Fruit fly (Drosophila melanogaster) whole organism, embryonic: ENCODE measurements around the gene CG5808.

ENCODE experiments used
- Antp ChIP-seq: fragments of 200-800 bp; sonication (Bioruptor generic); optimal IDR thresholded peaks from 3 replicates; lab custom pipeline; 2016; ENCODE audit warnings: missing biosample characterization, missing genetic modification characterization
- Atf6 ChIP-seq: fragments of 200-800 bp; sonication (Bioruptor generic); IDR thresholded peaks from 2 replicates; pipeline ENCODE4 v1.3.6; 2022; ENCODE audit warnings: missing biosample characterization, missing genetic modification characterization
- Awh ChIP-seq: fragments of 200-800 bp; sonication (Bioruptor generic); IDR thresholded peaks from 2 replicates; pipeline ENCODE4, ENCODE4 v1.3.6; 2022; ENCODE audit warnings: missing biosample characterization, missing genetic modification characterization
- BEAF-32 ChIP-seq: fragments of 200-800 bp; sonication (Bioruptor generic); optimal IDR thresholded peaks from 3 replicates; lab custom pipeline; 2017; ENCODE audit warnings: missing biosample characterization, missing genetic modification characterization, mild to moderate bottlenecking, moderate library complexity, missing genetic modification reagents
- CG12942 ChIP-seq: fragments of 200-800 bp; sonication (Bioruptor generic); optimal IDR thresholded peaks from 3 replicates; lab custom pipeline; 2016; ENCODE audit warnings: missing biosample characterization, missing genetic modification characterization
- CG14014 ChIP-seq: fragments of 200-800 bp; sonication (Bioruptor generic); IDR thresholded peaks from 2 replicates; pipeline ENCODE4 v1.3.6; 2022; ENCODE audit warnings: missing biosample characterization, missing genetic modification characterization
- CG14667 ChIP-seq: fragments of 200-800 bp; sonication (Bioruptor generic); IDR thresholded peaks from 2 replicates; pipeline ENCODE4 v1.3.6; 2022; ENCODE audit warnings: missing biosample characterization, missing genetic modification characterization
- CG15479 ChIP-seq: fragments of 200-800 bp; sonication (Bioruptor generic); optimal IDR thresholded peaks from 3 replicates; lab custom pipeline; 2019; ENCODE audit warnings: missing biosample characterization, mild to moderate bottlenecking, missing genetic modification characterization, moderate library complexity
- CG1647 ChIP-seq: fragments of 200-800 bp; sonication (Bioruptor generic); optimal IDR thresholded peaks from 3 replicates; lab custom pipeline; 2016; ENCODE audit warnings: missing biosample characterization, missing genetic modification characterization
- CG17328 ChIP-seq: fragments of 200-800 bp; sonication (Bioruptor generic); IDR thresholded peaks from 2 replicates; pipeline ENCODE4 v1.3.6; 2022; ENCODE audit warnings: missing biosample characterization, missing genetic modification characterization
- CG18764 ChIP-seq: fragments of 200-800 bp; sonication (Bioruptor generic); optimal IDR thresholded peaks from 3 replicates; lab custom pipeline; 2016; ENCODE audit warnings: missing biosample characterization, missing genetic modification characterization
- CG2889 ChIP-seq: fragments of 200-800 bp; sonication (Bioruptor generic); IDR thresholded peaks from 3 replicates; pipeline ENCODE4 v1.3.6; 2022; ENCODE audit warnings: missing biosample characterization, missing genetic modification characterization
- CG32532 ChIP-seq: fragments of 200-800 bp; sonication (Bioruptor generic); IDR thresholded peaks from 2 replicates; pipeline ENCODE4 v1.3.6; 2022; ENCODE audit warnings: missing biosample characterization, missing genetic modification characterization
- CG4282 ChIP-seq: fragments of 200-800 bp; sonication (Bioruptor generic); optimal IDR thresholded peaks from 2 replicates; lab custom pipeline; 2016; ENCODE audit warnings: missing biosample characterization, missing genetic modification characterization
- CG4424 ChIP-seq: fragments of 200-800 bp; sonication (Bioruptor generic); optimal IDR thresholded peaks from 3 replicates; lab custom pipeline; 2016; ENCODE audit warnings: missing biosample characterization, missing genetic modification characterization
- CG4730 ChIP-seq: fragments of 200-800 bp; sonication (Bioruptor generic); IDR thresholded peaks from 2 replicates; pipeline ENCODE4 v1.3.6; 2022; ENCODE audit warnings: missing biosample characterization, missing genetic modification characterization
- CG7928 ChIP-seq: fragments of 200-800 bp; sonication (Bioruptor generic); optimal IDR thresholded peaks from 2 replicates; lab custom pipeline; 2017; ENCODE audit warnings: missing biosample characterization, mild to moderate bottlenecking, missing genetic modification characterization
- CG7987 ChIP-seq: fragments of 200-800 bp; sonication (Bioruptor generic); optimal IDR thresholded peaks from 2 replicates; lab custom pipeline; 2018; ENCODE audit warnings: missing biosample characterization, mild to moderate bottlenecking, missing genetic modification characterization, moderate library complexity
- CG8359 ChIP-seq: fragments of 200-800 bp; sonication (Bioruptor generic); optimal IDR thresholded peaks from 2 replicates; lab custom pipeline; 2017; ENCODE audit warnings: missing biosample characterization, mild to moderate bottlenecking, missing genetic modification characterization, borderline replicate concordance
- CG9932 ChIP-seq: fragments of 200-800 bp; sonication (Bioruptor generic); IDR thresholded peaks from 2 replicates; pipeline ENCODE4 v1.3.6; 2022; ENCODE audit warnings: missing biosample characterization, missing genetic modification characterization
- CHES-1-like ChIP-seq: fragments of 200-800 bp; sonication (Bioruptor generic); optimal IDR thresholded peaks from 2 replicates; lab custom pipeline; 2016; ENCODE audit warnings: missing biosample characterization, missing genetic modification characterization
- Camta ChIP-seq: fragments of 200-800 bp; sonication (Bioruptor generic); optimal IDR thresholded peaks from 2 replicates; lab custom pipeline; 2016; ENCODE audit warnings: missing biosample characterization, missing genetic modification characterization
- Eip74EF ChIP-seq, 2 experiments: fragments of 200-800 bp in 1 of 2; fragments of >200 bp in 1 of 2; sonication (Bioruptor generic) in 1 of 2; optimal IDR thresholded peaks; 2 replicates each; lab custom pipeline; 2017 to 2019; ENCODE audit warnings: missing biosample characterization in 2 of 2, missing genetic modification characterization in 2 of 2, mild to moderate bottlenecking in 1 of 2, moderate library complexity in 1 of 2
- Fer2 ChIP-seq: fragments of 200-800 bp; sonication (Bioruptor generic); optimal IDR thresholded peaks from 2 replicates; lab custom pipeline; 2018; ENCODE audit warnings: missing biosample characterization, mild to moderate bottlenecking, missing genetic modification characterization, moderate library complexity
- HLH3B ChIP-seq: fragments of 200-800 bp; sonication (Bioruptor generic); IDR thresholded peaks from 2 replicates; pipeline ENCODE4 v1.3.6; 2022; ENCODE audit warnings: missing biosample characterization, missing genetic modification characterization
- Jarid2 ChIP-seq: fragments of 200-800 bp; sonication (Bioruptor generic); optimal IDR thresholded peaks from 3 replicates; lab custom pipeline; 2017; ENCODE audit warnings: mild to moderate bottlenecking, missing biosample characterization, missing genetic modification reagents, missing genetic modification characterization
- Kr ChIP-seq: fragments of 200-800 bp; sonication (Bioruptor generic); optimal IDR thresholded peaks from 2 replicates; lab custom pipeline; 2017; ENCODE audit warnings: missing biosample characterization, mild to moderate bottlenecking, missing genetic modification characterization
- Max ChIP-seq: fragments of 200-800 bp; sonication (Bioruptor generic); optimal IDR thresholded peaks from 2 replicates; lab custom pipeline; 2016; ENCODE audit warnings: missing biosample characterization, mild to moderate bottlenecking, missing genetic modification characterization
- NFAT ChIP-seq: fragments of 200-800 bp; sonication (Bioruptor generic); IDR thresholded peaks from 2 replicates; pipeline ENCODE4 v1.3.6; 2022; ENCODE audit warnings: missing biosample characterization, missing genetic modification characterization
- Sox100B ChIP-seq: fragments of 200-800 bp; sonication (Bioruptor generic); optimal IDR thresholded peaks from 3 replicates; lab custom pipeline; 2018; ENCODE audit warnings: missing biosample characterization, mild to moderate bottlenecking, missing genetic modification characterization
- Sry-δ ChIP-seq: fragments of 200-800 bp; sonication (Bioruptor generic); optimal IDR thresholded peaks from 2 replicates; lab custom pipeline; 2016; ENCODE audit warnings: missing biosample characterization, missing genetic modification characterization
- Usf ChIP-seq: fragments of 200-800 bp; sonication (Bioruptor generic); optimal IDR thresholded peaks from 2 replicates; lab custom pipeline; 2017; ENCODE audit warnings: missing genotype, missing biosample characterization, missing genetic modification characterization
- Xbp1 ChIP-seq: fragments of 200-800 bp; sonication (Bioruptor generic); optimal IDR thresholded peaks from 3 replicates; lab custom pipeline; 2016; ENCODE audit warnings: missing biosample characterization, mild to moderate bottlenecking, missing genetic modification characterization
- amos ChIP-seq: fragments of 200-800 bp; sonication (Bioruptor generic); IDR thresholded peaks from 2 replicates; pipeline ENCODE4 v1.3.6; 2022; ENCODE audit warnings: missing biosample characterization, missing genetic modification characterization; ENCODE audit not compliant: partially characterized antibody
- cwo ChIP-seq: fragments of 200-800 bp; sonication (Bioruptor generic); optimal IDR thresholded peaks from 3 replicates; lab custom pipeline; 2017; ENCODE audit warnings: missing biosample characterization, missing genetic modification characterization, mild to moderate bottlenecking, moderate library complexity, missing genetic modification reagents
- fd102C ChIP-seq: fragments of 200-800 bp; sonication (Bioruptor generic); optimal IDR thresholded peaks from 2 replicates; lab custom pipeline; 2018; ENCODE audit warnings: missing biosample characterization, mild to moderate bottlenecking, missing genetic modification characterization, moderate library complexity
- fd3F ChIP-seq: fragments of 200-800 bp; sonication (Bioruptor generic); optimal IDR thresholded peaks from 2 replicates; lab custom pipeline; 2018; ENCODE audit warnings: missing biosample characterization, mild to moderate bottlenecking, missing genetic modification characterization, moderate library complexity
- gfzf ChIP-seq: fragments of 200-800 bp; sonication (Bioruptor generic); optimal IDR thresholded peaks from 2 replicates; lab custom pipeline; 2016; ENCODE audit warnings: missing biosample characterization, mild to moderate bottlenecking, missing genetic modification characterization, moderate library complexity
- gsb ChIP-seq: fragments of 200-800 bp; sonication (Bioruptor generic); IDR thresholded peaks from 2 replicates; pipeline ENCODE4 v1.3.6; 2022; ENCODE audit warnings: missing biosample characterization, missing genetic modification characterization
- gt ChIP-seq: fragments of 200-800 bp; sonication (Bioruptor generic); IDR thresholded peaks from 2 replicates; pipeline ENCODE4 v1.3.6; 2022; ENCODE audit warnings: missing biosample characterization, missing genetic modification characterization
- mld ChIP-seq: fragments of 200-800 bp; sonication (Bioruptor generic); IDR thresholded peaks from 3 replicates; pipeline ENCODE4 v1.3.6; 2022; ENCODE audit warnings: missing biosample characterization, missing genetic modification characterization; ENCODE audit not compliant: partially characterized antibody
- onecut ChIP-seq: fragments of 200-800 bp; sonication (Bioruptor generic); IDR thresholded peaks from 2 replicates; pipeline ENCODE4 v1.3.6; 2022; ENCODE audit warnings: missing biosample characterization, missing genetic modification characterization
- phol ChIP-seq: fragments of 200-800 bp; sonication (Bioruptor generic); optimal IDR thresholded peaks from 3 replicates; lab custom pipeline; 2018; ENCODE audit warnings: missing biosample characterization, mild to moderate bottlenecking, missing genetic modification characterization, moderate library complexity
- ro ChIP-seq: fragments of 200-800 bp; sonication (Bioruptor generic); IDR thresholded peaks from 2 replicates; pipeline ENCODE4 v1.3.6; 2022; ENCODE audit warnings: missing biosample characterization, missing genetic modification characterization
- row ChIP-seq: fragments of 200-800 bp; sonication (Bioruptor generic); IDR thresholded peaks from 3 replicates; pipeline ENCODE4 v1.3.6; 2022; ENCODE audit warnings: missing biosample characterization, missing genetic modification characterization
- run ChIP-seq: fragments of 200-800 bp; sonication (Bioruptor generic); optimal IDR thresholded peaks from 3 replicates; lab custom pipeline; 2018; ENCODE audit warnings: missing biosample characterization, mild to moderate bottlenecking, missing genetic modification characterization
- sima ChIP-seq: fragments of 200-800 bp; sonication (Bioruptor generic); optimal IDR thresholded peaks from 2 replicates; lab custom pipeline; 2016; ENCODE audit warnings: missing biosample characterization, missing genetic modification characterization
- tna ChIP-seq: fragments of 200-800 bp; sonication (Bioruptor generic); IDR thresholded peaks from 2 replicates; pipeline ENCODE4 v1.3.6; 2022; ENCODE audit warnings: missing biosample characterization, missing genetic modification characterization; ENCODE audit not compliant: partially characterized antibody
- unpg ChIP-seq: fragments of 200-800 bp; sonication (Bioruptor generic); optimal IDR thresholded peaks from 3 replicates; lab custom pipeline; 2018; ENCODE audit warnings: missing biosample characterization, mild to moderate bottlenecking, missing genetic modification characterization, moderate library complexity
- z ChIP-seq: fragments of 200-800 bp; sonication (Bioruptor generic); IDR thresholded peaks from 3 replicates; pipeline ENCODE4 v1.3.6; 2022; ENCODE audit warnings: missing biosample characterization, missing genetic modification characterization

Gene CG5808

DNA sequence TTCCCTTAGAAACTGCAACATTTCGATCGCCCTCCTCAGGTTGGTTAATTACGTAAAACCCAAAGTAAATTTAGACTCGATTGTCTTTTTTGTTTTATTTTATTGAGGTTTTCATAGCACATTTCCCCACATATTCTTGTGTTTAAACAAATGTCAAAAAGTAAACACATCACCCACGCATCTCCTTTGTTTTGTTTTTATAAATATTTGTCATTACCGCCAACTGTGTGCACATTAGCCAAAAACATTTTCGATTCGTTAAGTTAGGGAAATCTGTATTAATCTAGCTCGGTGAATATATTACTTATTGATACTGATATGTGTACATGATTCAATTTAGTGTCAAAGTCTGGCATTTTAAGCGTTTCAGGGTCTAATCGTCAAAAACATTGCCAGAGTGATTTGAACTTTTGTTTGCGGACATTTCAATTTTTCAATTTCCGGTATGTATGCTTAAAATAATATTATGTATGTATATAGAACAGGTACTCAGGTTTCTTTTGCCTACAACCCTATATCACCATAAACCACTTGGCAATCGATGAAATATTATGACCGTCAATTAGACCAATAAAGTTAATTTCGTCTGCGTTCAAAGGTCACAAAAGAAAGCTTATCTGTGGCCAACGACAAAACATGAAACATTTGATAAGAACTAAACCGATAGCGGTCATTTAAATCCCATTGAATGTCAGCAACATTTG, 7.1 kb downstream of the CG5808 start:
- TF ChIP-seq gt (no peak), Antp (no peak), row (GFP tag; lab: Robert Waterston, UW) (0 out of 3 replicates have a peak, but pooled peaks have one; percentile 7), gsb (no peak), amos (GFP tag; lab: Robert Waterston, UW) (no peak), gfzf (no peak), CG14014 (GFP tag; lab: Robert Waterston, UW) (peak; percentile 25; the same call in 1 of the 2 replicates), Awh (GFP tag; lab: Robert Waterston, UW) (no peak), Xbp1 (GFP tag; lab: Kevin White, UChicago) (no peak), mld (GFP tag; lab: Robert Waterston, UW) (no peak), Kr (GFP tag; lab: Kevin White, UChicago) (no peak), fd102C (GFP tag; lab: Kevin White, UChicago) (no peak), CG7987 (GFP tag; lab: Kevin White, UChicago) (peak; percentile 71), Sox100B (GFP tag; lab: Kevin White, UChicago) (no peak), Atf6 (GFP tag; lab: Robert Waterston, UW) (peak; percentile 45; the same call in 1 of the 2 replicates), unpg (GFP tag; lab: Kevin White, UChicago) (no peak), CG7928 (GFP tag; lab: Kevin White, UChicago) (peak; percentile 3), run (tag; lab: Kevin White, UChicago) (peak; percentile 52), CG8359 (GFP tag; lab: Kevin White, UChicago) (peak; percentile 54), Camta (GFP tag; lab: Kevin White, UChicago) (peak; percentile 19), CG32532 (no peak), tna (GFP tag; lab: Robert Waterston, UW) (no peak), CG2889 (GFP tag; lab: Robert Waterston, UW) (no peak), cwo (GFP tag; lab: Kevin White, UChicago) (peak; percentile 45), CG4730 (GFP tag; lab: Robert Waterston, UW) (no peak), CG4424 (GFP tag; lab: Kevin White, UChicago) (no peak), fd3F (GFP tag; lab: Kevin White, UChicago) (peak; percentile 61), Jarid2 (GFP tag; lab: Kevin White, UChicago) (no peak), CG14667 (GFP tag; lab: Robert Waterston, UW) (no peak), sima (GFP tag; lab: Kevin White, UChicago) (no peak), Max (GFP tag; lab: Kevin White, UChicago) (no peak), Eip74EF (GFP tag; optimal IDR thresholded peaks at IDR 0.05; lab: Kevin White, UChicago) (peak in 1 of 2 experiments; percentile 28), NFAT (GFP tag; lab: Robert Waterston, UW) (no peak), CG9932 (GFP tag; lab: Robert Waterston, UW) (no peak), CG17328 (no peak), Fer2 (tag; lab: Kevin White, UChicago) (no peak), Usf (GFP tag; lab: Kevin White, UChicago) (no peak), CG4282 (GFP tag; lab: Kevin White, UChicago) (no peak), CG12942 (GFP tag; lab: Kevin White, UChicago) (no peak), z (GFP tag; lab: Robert Waterston, UW) (no peak), CG18764 (GFP tag; lab: Kevin White, UChicago) (no peak), phol (tag; lab: Kevin White, UChicago) (no peak), Sry-δ (no peak), CHES-1-like (GFP tag; lab: Kevin White, UChicago) (no peak), HLH3B (GFP tag; lab: Robert Waterston, UW) (no peak), CG1647 (GFP tag; lab: Kevin White, UChicago) (no peak), ro (GFP tag; lab: Robert Waterston, UW) (no peak), onecut (GFP tag; lab: Robert Waterston, UW) (no peak), BEAF-32 (no peak), CG15479 (GFP tag; lab: Kevin White, UChicago) (no peak)
